Fruit fly (Drosophila melanogaster): Measurements from ENCODE around the gene Edg84A.

DNA sequence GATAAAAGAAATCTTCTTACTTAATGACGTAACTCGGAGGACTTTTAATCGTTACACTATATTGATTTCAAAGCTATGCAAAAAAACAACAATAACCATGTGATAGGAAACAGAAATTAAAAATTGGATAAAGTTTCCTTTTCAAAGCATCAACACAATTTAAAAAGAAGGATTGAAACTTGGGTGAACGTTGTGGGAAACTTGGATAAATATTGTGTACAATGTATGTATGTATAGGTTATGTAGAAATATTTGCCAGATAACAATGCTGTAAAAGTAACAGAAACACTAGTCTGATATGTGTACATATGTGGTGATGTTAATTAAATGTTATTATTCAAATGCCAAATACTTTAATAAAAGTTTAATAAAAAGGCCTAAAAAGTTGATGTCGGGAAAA, 22.1 kb downstream of the Edg84A start:
- no peak for TF ChIP-seq CG3919 (GFP tag; optimal IDR thresholded peaks at IDR 0.05)
- TF ChIP-seq Eip78C (GFP tag) = no peak
- no peak for TF ChIP-seq Sox15 (GFP tag; optimal IDR thresholded peaks at IDR 0.05)
- no peak for TF ChIP-seq CG10631 (GFP tag; optimal IDR thresholded peaks at IDR 0.05)
- no peak for TF ChIP-seq CG11294 (GFP tag; IDR thresholded peaks at IDR 0.05)
- TF ChIP-seq CG10669 (GFP tag; optimal IDR thresholded peaks at IDR 0.05) = no peak
- no peak for TF ChIP-seq CG6276 (GFP tag; optimal IDR thresholded peaks at IDR 0.05)
- no peak for TF ChIP-seq Hr38 (GFP tag; optimal IDR thresholded peaks at IDR 0.05)
- TF ChIP-seq Hr4 (GFP tag; optimal IDR thresholded peaks at IDR 0.05) = no peak
- TF ChIP-seq salr (GFP tag; optimal IDR thresholded peaks at IDR 0.05) = no peak
- no peak for TF ChIP-seq fd85E (GFP tag; optimal IDR thresholded peaks at IDR 0.05)
- no peak for TF ChIP-seq CG4318 (GFP tag; optimal IDR thresholded peaks at IDR 0.05)
- no peak for TF ChIP-seq CG16779 (tag; optimal IDR thresholded peaks at IDR 0.05)
- TF ChIP-seq Smox (GFP tag; optimal IDR thresholded peaks at IDR 0.05) = no peak
